Fruit fly (Drosophila melanogaster): ENCODE results near the gene tkv.

- TF ChIP-seq Rel (GFP tag; optimal IDR thresholded peaks at IDR 0.05) (no peak), Rel (tag; optimal IDR thresholded peaks at IDR 0.05) (no peak), pan (optimal IDR thresholded peaks at IDR 0.05) (no peak), Hr78 (GFP tag; optimal IDR thresholded peaks at IDR 0.05) (no peak), fru (GFP tag; optimal IDR thresholded peaks at IDR 0.05) (no peak), Dfd (GFP tag; optimal IDR thresholded peaks at IDR 0.05) (no peak), lola (GFP tag; optimal IDR thresholded peaks at IDR 0.05) (no peak), CG32264 (GFP tag; optimal IDR thresholded peaks at IDR 0.05) (no peak), brk (GFP tag; optimal IDR thresholded peaks at IDR 0.05) (no peak)
Observed at dm6 chr2L:5314630-5315159, 43.5 kb upstream of the tkv start, which contains the start of gene CG14024.
